Fruit fly (Drosophila melanogaster): ENCODE results near the gene CG31219.

The CG31219 gene

DNA sequence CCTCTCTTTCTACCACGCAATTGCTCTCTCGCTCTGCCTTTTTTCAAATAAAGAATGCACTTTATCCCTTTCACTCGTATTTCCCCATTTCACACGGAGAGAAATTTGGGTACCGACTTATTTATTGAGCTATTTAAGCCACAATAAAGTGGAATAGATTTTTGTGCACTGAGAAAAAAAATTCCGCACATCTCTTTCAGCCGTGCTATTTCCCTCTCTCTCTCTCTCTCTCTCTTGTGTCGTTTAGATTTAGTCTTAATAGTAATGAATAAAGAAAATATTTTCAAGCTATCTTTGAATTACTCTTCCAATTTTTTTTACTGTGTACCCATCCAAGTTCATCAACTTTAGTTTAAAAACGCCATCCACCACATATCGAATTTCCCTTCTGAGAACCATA, 27.2 kb upstream of the CG31219 start:
- TF ChIP-seq CG8301 (tag; optimal IDR thresholded peaks at IDR 0.05) (peak; percentile 68), CG32121 (GFP tag; IDR thresholded peaks at IDR 0.05) (peak; percentile 55), CG14655 (GFP tag; optimal IDR thresholded peaks at IDR 0.05) (peak; percentile 76), CG10348 (GFP tag; IDR thresholded peaks at IDR 0.05) (no peak), Ets98B (GFP tag; IDR thresholded peaks at IDR 0.05) (peak; percentile 65), CG4496 (GFP tag; IDR thresholded peaks at IDR 0.05) (peak; percentile 76), fd96Ca (GFP tag; IDR thresholded peaks at IDR 0.05) (peak; percentile 76), Snoo (tag; optimal IDR thresholded peaks at IDR 0.05) (peak; percentile 62), CG34367 (tag; optimal IDR thresholded peaks at IDR 0.05) (peak; percentile 57), rn (GFP tag; IDR thresholded peaks at IDR 0.05) (peak; percentile 44; the same call in 1 of the 2 replicates), CG8159 (tag; optimal IDR thresholded peaks at IDR 0.05) (peak; percentile 67), CG15710 (tag; optimal IDR thresholded peaks at IDR 0.05) (peak; percentile 65), Pif1B (GFP tag; optimal IDR thresholded peaks at IDR 0.05) (peak; percentile 57), CG9948 (tag; optimal IDR thresholded peaks at IDR 0.05) (peak; percentile 62), CG17806 (tag; optimal IDR thresholded peaks at IDR 0.05) (peak; percentile 57), D1 (tag; optimal IDR thresholded peaks at IDR 0.05) (no peak), EcR (GFP tag; optimal IDR thresholded peaks at IDR 0.05) (peak; percentile 61), Pif1A (GFP tag; optimal IDR thresholded peaks at IDR 0.05) (peak; percentile 80), gl (tag; optimal IDR thresholded peaks at IDR 0.05) (no peak), CG12605 (GFP tag; IDR thresholded peaks at IDR 0.05) (peak; percentile 51; the same call in 1 of the 2 replicates), CG13204 (GFP tag; optimal IDR thresholded peaks at IDR 0.05) (peak; percentile 6)

DNA sequence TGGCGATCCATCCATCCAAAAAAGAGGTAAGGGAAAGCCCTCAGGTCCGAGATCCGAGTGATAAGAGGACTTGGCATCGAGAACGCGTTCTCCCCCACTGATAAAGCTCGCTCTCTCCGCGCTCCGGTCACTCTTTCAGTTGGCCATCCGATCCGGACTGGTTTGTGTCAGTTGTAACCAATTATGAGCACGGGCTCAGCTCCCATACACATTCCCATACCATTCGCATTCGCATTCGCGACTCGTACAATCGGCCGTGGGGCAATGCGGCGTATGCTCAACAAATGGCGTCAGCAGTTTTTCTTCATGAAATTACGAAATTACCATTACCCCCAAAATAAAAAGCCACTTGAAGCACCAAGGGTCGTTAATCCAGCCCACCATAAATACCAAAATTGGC, 26.3 kb upstream of the CG31219 start:
- 0 out of 3 replicates have a peak, but pooled peaks have one; percentile 19 for TF ChIP-seq CG4496 (GFP tag; IDR thresholded peaks at IDR 0.05)
- TF ChIP-seq CG9948 (tag; optimal IDR thresholded peaks at IDR 0.05) = no peak
- TF ChIP-seq EcR (GFP tag; optimal IDR thresholded peaks at IDR 0.05) = no peak

dm6 chr3R:19625300-19626230, 25.3 kb upstream of the CG31219 start:
- TF ChIP-seq CG14655 (GFP tag; optimal IDR thresholded peaks at IDR 0.05) = peak; percentile 14
- TF ChIP-seq CG8159 (tag; optimal IDR thresholded peaks at IDR 0.05) = peak; percentile 8
- peak; percentile 33 for TF ChIP-seq EcR (GFP tag; optimal IDR thresholded peaks at IDR 0.05)
- no peak for TF ChIP-seq CG8301 (tag; optimal IDR thresholded peaks at IDR 0.05)
- no peak for TF ChIP-seq rn (GFP tag; IDR thresholded peaks at IDR 0.05)

dm6 chr3R:19627792-19628522, 22.9 kb upstream of the CG31219 start:
- no peak for TF ChIP-seq CG15710 (tag; optimal IDR thresholded peaks at IDR 0.05)
- no peak for TF ChIP-seq CG12605 (GFP tag; IDR thresholded peaks at IDR 0.05)
- TF ChIP-seq Snoo (tag; optimal IDR thresholded peaks at IDR 0.05) = no peak
- TF ChIP-seq CG9948 (tag; optimal IDR thresholded peaks at IDR 0.05) = no peak
- no peak for TF ChIP-seq Ets98B (GFP tag; IDR thresholded peaks at IDR 0.05)
- TF ChIP-seq D1 (tag; optimal IDR thresholded peaks at IDR 0.05) = no peak
- no peak for TF ChIP-seq CG32121 (GFP tag; IDR thresholded peaks at IDR 0.05)
- TF ChIP-seq CG17806 (tag; optimal IDR thresholded peaks at IDR 0.05) = peak; percentile 18
- no peak for TF ChIP-seq CG10348 (GFP tag; IDR thresholded peaks at IDR 0.05)
- TF ChIP-seq fd96Ca (GFP tag; IDR thresholded peaks at IDR 0.05) = no peak
- TF ChIP-seq Pif1B (GFP tag; optimal IDR thresholded peaks at IDR 0.05) = no peak
- TF ChIP-seq CG34367 (tag; optimal IDR thresholded peaks at IDR 0.05) = no peak
- TF ChIP-seq CG4496 (GFP tag; IDR thresholded peaks at IDR 0.05) = no peak
- TF ChIP-seq CG14655 (GFP tag; optimal IDR thresholded peaks at IDR 0.05) = peak; percentile 78
- no peak for TF ChIP-seq EcR (GFP tag; optimal IDR thresholded peaks at IDR 0.05)
- TF ChIP-seq CG8301 (tag; optimal IDR thresholded peaks at IDR 0.05) = peak; percentile 68
- TF ChIP-seq CG8159 (tag; optimal IDR thresholded peaks at IDR 0.05) = peak; percentile 41
- TF ChIP-seq CG13204 (GFP tag; optimal IDR thresholded peaks at IDR 0.05) = no peak
- no peak for TF ChIP-seq rn (GFP tag; IDR thresholded peaks at IDR 0.05)
- no peak for TF ChIP-seq gl (tag; optimal IDR thresholded peaks at IDR 0.05)
- peak; percentile 26 for TF ChIP-seq Pif1A (GFP tag; optimal IDR thresholded peaks at IDR 0.05)

dm6 chr3R:19632685-19633116, 18.1 kb upstream of the CG31219 start, which contains the start of gene CG6231:
CG6231 (minus strand) TSS chr3R:19632718.
- TF ChIP-seq Pif1A (GFP tag; optimal IDR thresholded peaks at IDR 0.05) (no peak), EcR (GFP tag; optimal IDR thresholded peaks at IDR 0.05) (no peak), CG12605 (GFP tag; IDR thresholded peaks at IDR 0.05) (no peak; the same call in 1 of the 2 replicates), CG17806 (tag; optimal IDR thresholded peaks at IDR 0.05) (no peak), CG13204 (GFP tag; optimal IDR thresholded peaks at IDR 0.05) (peak; percentile 92), Snoo (tag; optimal IDR thresholded peaks at IDR 0.05) (no peak), CG32121 (GFP tag; IDR thresholded peaks at IDR 0.05) (0 out of 2 replicates have a peak, but pooled peaks have one; percentile 42), Ets98B (GFP tag; IDR thresholded peaks at IDR 0.05) (no peak; the same call in 1 of the 2 replicates)
